Worm (Caenorhabditis elegans) whole organism, L2 larva: ENCODE measurements around the gene scl-12.

Experiments used
- ama-1 ChIP-seq: fragments of 150-350 bp; optimal IDR thresholded peaks from 2 replicates; lab custom pipeline; 2018; ENCODE audit warnings: inconsistent platforms
- ceh-16 ChIP-seq: fragments of 150-350 bp; optimal IDR thresholded peaks from 2 replicates; lab custom pipeline; 2014; ENCODE audit warnings: missing biosample characterization, missing genetic modification characterization
- ztf-11 ChIP-seq: sonication (generic microtip); optimal IDR thresholded peaks from 2 replicates; lab custom pipeline; 2017; ENCODE audit warnings: missing biosample characterization, missing genetic modification characterization

- TF ChIP-seq ama-1 (lab: Kevin White, UChicago) (no peak), ceh-16 (tag; lab: Kevin White, UChicago) (no peak), ztf-11 (tag; lab: Kevin White, UChicago) (no peak)
These were observed 22.0 kb upstream of the scl-12 start for ce11 chrV:3790424-3790823.
